Worm (Caenorhabditis elegans): ENCODE data around the gene ceh-23.

ce11 chrIII:7889036-7889435, 49.6 kb downstream of the ceh-23 start:
- TF ChIP-seq dao-5 (tag; optimal IDR thresholded peaks at IDR 0.05) (no peak), him-1 (tag; optimal IDR thresholded peaks at IDR 0.05) (no peak), W03F9.2 (tag; optimal IDR thresholded peaks at IDR 0.05) (no peak)
